Worm (Caenorhabditis elegans): ENCODE measurements around the gene C15C7.4.

- TF ChIP-seq hlh-30 (tag; optimal IDR thresholded peaks at IDR 0.05; ENCODE audit: insufficient read depth): no peak
- TF ChIP-seq mec-3 (tag; optimal IDR thresholded peaks at IDR 0.05; ENCODE audit: borderline replicate concordance): no peak
- TF ChIP-seq nhr-11 (tag; optimal IDR thresholded peaks at IDR 0.05): no peak
- no peak for TF ChIP-seq pax-1 (tag; optimal IDR thresholded peaks at IDR 0.05)
Observed at ce11 chrX:3165569-3165968, 20.2 kb downstream of the C15C7.4 start, which contains the start of gene pfut-1.
